Fruit fly (Drosophila melanogaster): ENCODE data around the gene CG32856.

The CG32856 gene

DNA sequence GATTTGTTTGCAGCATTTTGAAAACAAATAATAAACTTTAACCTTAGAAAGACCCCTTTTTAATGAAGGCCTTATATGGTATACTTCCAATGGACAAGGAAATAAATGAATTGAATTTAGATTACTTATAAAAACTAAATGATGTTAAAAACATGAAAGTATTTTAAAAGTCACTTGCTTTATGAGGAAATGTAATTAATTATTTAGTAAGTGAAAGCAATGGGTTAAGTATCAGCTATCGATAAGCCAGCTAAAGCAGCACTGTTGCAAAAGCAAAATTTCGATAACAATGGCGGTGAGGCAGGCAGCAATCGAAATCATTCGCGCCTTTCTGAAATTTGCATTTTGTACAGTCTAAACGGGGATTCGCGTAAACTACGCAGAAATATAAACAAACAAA, at the start of gene CG32856, which contains the start of gene Rbf2:
CG32856 (minus strand) TSS at position 183 of the 400 bp plus-strand sequence.
Rbf2 (plus strand) TSS at position 278 of the 400 bp plus-strand sequence.
- peak; percentile 97 for TF ChIP-seq Eip78C (GFP tag)
- TF ChIP-seq fd85E (GFP tag; optimal IDR thresholded peaks at IDR 0.05) = no peak
- peak; percentile 85 for TF ChIP-seq Sox15 (GFP tag; optimal IDR thresholded peaks at IDR 0.05)
- TF ChIP-seq vri (GFP tag; optimal IDR thresholded peaks at IDR 0.05) = no peak
- peak; percentile 60 for TF ChIP-seq CG16779 (tag; optimal IDR thresholded peaks at IDR 0.05)
- peak; percentile 90 for TF ChIP-seq Ets21C (GFP tag; optimal IDR thresholded peaks at IDR 0.05)
- TF ChIP-seq pdm3 (GFP tag; optimal IDR thresholded peaks at IDR 0.05) = peak; percentile 94
- TF ChIP-seq Sox102F (GFP tag; optimal IDR thresholded peaks at IDR 0.05) = peak; percentile 85
- peak; percentile 88 for TF ChIP-seq achi (GFP tag; optimal IDR thresholded peaks at IDR 0.05)
- peak; percentile 93 for TF ChIP-seq acj6 (GFP tag; optimal IDR thresholded peaks at IDR 0.05)
- peak; percentile 93 for TF ChIP-seq Met (GFP tag; optimal IDR thresholded peaks at IDR 0.05)
- peak; percentile 92 for TF ChIP-seq Smox (GFP tag; optimal IDR thresholded peaks at IDR 0.05)
- TF ChIP-seq CG6792 (GFP tag; optimal IDR thresholded peaks at IDR 0.05) = peak; percentile 84
- TF ChIP-seq fd59A (GFP tag; optimal IDR thresholded peaks at IDR 0.05) = peak; percentile 74
- peak; percentile 64 for TF ChIP-seq CG11902 (GFP tag; optimal IDR thresholded peaks at IDR 0.05)
- peak; percentile 95 for TF ChIP-seq svp (GFP tag)
- TF ChIP-seq CG31627 (GFP tag; optimal IDR thresholded peaks at IDR 0.05) = peak; percentile 95
- peak; percentile 61 for TF ChIP-seq spab (GFP tag; optimal IDR thresholded peaks at IDR 0.05)
- peak in 1 of 2 experiments; percentile 76 for TF ChIP-seq ss (GFP tag; optimal IDR thresholded peaks at IDR 0.05)
- TF ChIP-seq dac (GFP tag; optimal IDR thresholded peaks at IDR 0.05) = peak; percentile 65
- peak; percentile 89 for TF ChIP-seq CG8119 (GFP tag; IDR thresholded peaks at IDR 0.05)
- no peak for TF ChIP-seq CG4318 (GFP tag; optimal IDR thresholded peaks at IDR 0.05)
- TF ChIP-seq cyc (GFP tag; optimal IDR thresholded peaks at IDR 0.05) = peak; percentile 67
- no peak for TF ChIP-seq CG7368 (GFP tag; optimal IDR thresholded peaks at IDR 0.05)
- no peak for TF ChIP-seq salr (GFP tag; optimal IDR thresholded peaks at IDR 0.05)
- peak; percentile 79 for TF ChIP-seq topi (GFP tag; optimal IDR thresholded peaks at IDR 0.05)
- peak; percentile 89 for TF ChIP-seq Ets96B (tag; optimal IDR thresholded peaks at IDR 0.05)
- TF ChIP-seq CG3032 (tag; optimal IDR thresholded peaks at IDR 0.05) = peak; percentile 77
- TF ChIP-seq Eip93F (GFP tag; optimal IDR thresholded peaks at IDR 0.05) = no peak
- peak; percentile 62 for TF ChIP-seq CG8319 (GFP tag; optimal IDR thresholded peaks at IDR 0.05)
- TF ChIP-seq CG11762 (GFP tag; optimal IDR thresholded peaks at IDR 0.05; ENCODE audit: insufficient read depth) = no peak
- TF ChIP-seq Sox14 (GFP tag; optimal IDR thresholded peaks at IDR 0.05) = peak; percentile 93
- peak; percentile 91 for TF ChIP-seq dsx (GFP tag; optimal IDR thresholded peaks at IDR 0.05; ENCODE audit: poor library complexity, severe bottlenecking)
- TF ChIP-seq CG34406 (GFP tag; optimal IDR thresholded peaks at IDR 0.05) = peak; percentile 89
- peak; percentile 87 for TF ChIP-seq net (GFP tag; optimal IDR thresholded peaks at IDR 0.05)
- peak; percentile 93 for TF ChIP-seq Hr39 (GFP tag; optimal IDR thresholded peaks at IDR 0.05)
- TF ChIP-seq OdsH (GFP tag; optimal IDR thresholded peaks at IDR 0.05) = peak; percentile 93
- TF ChIP-seq fkh (GFP tag; optimal IDR thresholded peaks at IDR 0.05) = no peak
- TF ChIP-seq CG32006 (GFP tag; optimal IDR thresholded peaks at IDR 0.05) = no peak
- peak; percentile 78 for TF ChIP-seq Eip75B (GFP tag; optimal IDR thresholded peaks at IDR 0.05)
- TF ChIP-seq CG15336 (GFP tag; IDR thresholded peaks at IDR 0.05) = peak; percentile 90
- TF ChIP-seq CG10669 (GFP tag; optimal IDR thresholded peaks at IDR 0.05) = no peak
- peak; percentile 50 for TF ChIP-seq CG9139 (GFP tag; optimal IDR thresholded peaks at IDR 0.05)
- TF ChIP-seq Gug (GFP tag; IDR thresholded peaks at IDR 0.05) = no peak
- peak; percentile 88 for TF ChIP-seq CG8632 (GFP tag; optimal IDR thresholded peaks at IDR 0.05)
- TF ChIP-seq lz (GFP tag; optimal IDR thresholded peaks at IDR 0.05) = peak; percentile 95
- TF ChIP-seq Hr4 (GFP tag; optimal IDR thresholded peaks at IDR 0.05) = peak; percentile 92
- peak; percentile 92 for TF ChIP-seq CG10631 (GFP tag; optimal IDR thresholded peaks at IDR 0.05)
- TF ChIP-seq esn (GFP tag; optimal IDR thresholded peaks at IDR 0.05) = peak; percentile 94
- no peak for TF ChIP-seq CG11294 (GFP tag; IDR thresholded peaks at IDR 0.05)
